Worm (Caenorhabditis elegans) whole organism, L3 larva: ENCODE results near the gene mdf-1.

Source experiments
- fkh-10 ChIP-seq: sonication (generic microtip); optimal IDR thresholded peaks from 2 replicates; lab custom pipeline; 2017; ENCODE audit warnings: missing biosample characterization, missing genetic modification reagents, missing genetic modification characterization
- nhr-11 ChIP-seq: fragments of 150-350 bp; optimal IDR thresholded peaks from 2 replicates; lab custom pipeline; 2014; ENCODE audit warnings: missing biosample characterization, missing genetic modification characterization
- nhr-76 ChIP-seq: fragments of 150-350 bp; sonication (generic microtip); optimal IDR thresholded peaks from 5 replicates; lab custom pipeline; 2014; ENCODE audit warnings: missing biosample characterization, missing genetic modification characterization
- unc-62 ChIP-seq: fragments of 150-350 bp; sonication (generic microtip); optimal IDR thresholded peaks from 4 replicates; lab custom pipeline; 2014; ENCODE audit warnings: missing biosample characterization, missing genetic modification reagents, missing genetic modification characterization
- zag-1 ChIP-seq: fragments of 150-350 bp; optimal IDR thresholded peaks from 2 replicates; lab custom pipeline; 2014; ENCODE audit warnings: missing biosample characterization, missing genetic modification characterization

- TF ChIP-seq fkh-10 (no peak), zag-1 (tag; lab: Kevin White, UChicago) (no peak), nhr-76 (no peak), nhr-11 (no peak), unc-62 (peak; percentile 12)
These were observed at the start of gene mdf-1 for ce11 chrV:9544176-9544632.
